Worm (Caenorhabditis elegans) whole organism, L1 larva: Measurements from ENCODE around the gene T24C4.5.

Source experiments
- C16A3.4 ChIP-seq: fragments of 150-350 bp; optimal IDR thresholded peaks from 2 replicates; lab custom pipeline; 2014; ENCODE audit warnings: missing biosample characterization, missing genetic modification characterization
- F16B12.6 ChIP-seq: fragments of 150-350 bp; optimal IDR thresholded peaks from 2 replicates; lab custom pipeline; 2014; ENCODE audit warnings: missing biosample characterization, missing genetic modification characterization
- aha-1 ChIP-seq: fragments of 150-350 bp; optimal IDR thresholded peaks from 2 replicates; lab custom pipeline; 2014; ENCODE audit warnings: missing biosample characterization, missing genetic modification characterization
- ama-1 ChIP-seq: fragments of 150-350 bp; optimal IDR thresholded peaks from 2 replicates; lab custom pipeline; 2014
- ceh-63 ChIP-seq: fragments of 200-800 bp; sonication (Bioruptor generic); optimal IDR thresholded peaks from 2 replicates; lab custom pipeline; 2018; ENCODE audit warnings: mild to moderate bottlenecking, missing genetic modification characterization, missing compliant biosample characterization
- ceh-82 ChIP-seq, 3 experiments: fragments of 150-350 bp in 1 of 3; sonication (generic microtip) in 2 of 3; optimal IDR thresholded peaks; 2 replicates each; lab custom pipeline; 2014 to 2017; ENCODE audit warnings: missing biosample characterization in 3 of 3, missing genetic modification characterization in 3 of 3
- ceh-90 ChIP-seq: sonication (generic microtip); optimal IDR thresholded peaks from 2 replicates; lab custom pipeline; 2016; ENCODE audit warnings: missing genetic modification characterization, missing compliant biosample characterization
- dpl-1 ChIP-seq, 3 experiments: fragments of 150-350 bp in 2 of 3; sonication (generic microtip) in 1 of 3; optimal IDR thresholded peaks; 2 replicates each; lab custom pipeline; 2014 to 2017; ENCODE audit warnings: missing biosample characterization in 3 of 3, missing genetic modification characterization in 3 of 3, missing genetic modification reagents in 3 of 3
- efl-1 ChIP-seq, 4 experiments: fragments of 150-350 bp; optimal IDR thresholded peaks in 3 of 4; peaks in 1 of 4; 1 replicate in 1 of 4; 2 replicates in 3 of 4; lab custom pipeline; 2014; ENCODE audit warnings: missing biosample characterization in 2 of 4, missing genetic modification characterization in 2 of 4, missing genetic modification reagents in 2 of 4
- egl-13 ChIP-seq: sonication (generic microtip); optimal IDR thresholded peaks from 2 replicates; lab custom pipeline; 2016; ENCODE audit warnings: missing genotype, missing genetic modification reagents, missing genetic modification characterization, missing compliant biosample characterization
- egl-27 ChIP-seq, 2 experiments: fragments of 150-350 bp in 1 of 2; sonication (generic microtip); optimal IDR thresholded peaks; 3 replicates each; lab custom pipeline; 2017 to 2018; ENCODE audit warnings: missing biosample characterization in 2 of 2, missing genetic modification characterization in 2 of 2, missing genetic modification reagents in 2 of 2
- elt-2 ChIP-seq: sonication (generic microtip); optimal IDR thresholded peaks from 2 replicates; lab custom pipeline; 2016; ENCODE audit warnings: missing genetic modification characterization, mild to moderate bottlenecking, inconsistent platforms, missing compliant biosample characterization, missing genetic modification reagents
- fkh-4 ChIP-seq: sonication (generic microtip); optimal IDR thresholded peaks from 2 replicates; lab custom pipeline; 2016; ENCODE audit warnings: missing compliant biosample characterization, missing genetic modification characterization, borderline replicate concordance
- fos-1 ChIP-seq: fragments of 150-350 bp; optimal IDR thresholded peaks from 2 replicates; lab custom pipeline; 2014; ENCODE audit warnings: missing biosample characterization, missing genetic modification characterization
- hlh-17 ChIP-seq: fragments of 200-800 bp; sonication (Bioruptor generic); optimal IDR thresholded peaks from 2 replicates; lab custom pipeline; 2018; ENCODE audit warnings: missing genetic modification characterization, mild to moderate bottlenecking, missing compliant biosample characterization, moderate library complexity, borderline replicate concordance
- isw-1 ChIP-seq: fragments of 200-800 bp; sonication (Bioruptor generic); IDR thresholded peaks from 2 replicates; pipeline ENCODE4 v1.3.6; 2022; ENCODE audit warnings: missing genetic modification characterization, missing compliant biosample characterization
- jun-1 ChIP-seq: fragments of 150-350 bp; optimal IDR thresholded peaks from 2 replicates; lab custom pipeline; 2014; ENCODE audit warnings: missing biosample characterization, missing genetic modification reagents, missing genetic modification characterization
- lin-13 ChIP-seq: fragments of 150-350 bp; optimal IDR thresholded peaks from 2 replicates; lab custom pipeline; 2014; ENCODE audit warnings: missing biosample characterization, missing genetic modification reagents, missing genetic modification characterization
- lin-14 ChIP-seq: fragments of 200-800 bp; sonication (Bioruptor generic); optimal IDR thresholded peaks from 2 replicates; lab custom pipeline; 2018; ENCODE audit warnings: mild to moderate bottlenecking, missing genetic modification characterization, moderate library complexity, missing compliant biosample characterization
- lin-15B ChIP-seq: fragments of 150-350 bp; sonication (generic microtip); optimal IDR thresholded peaks from 3 replicates; lab custom pipeline; 2014; ENCODE audit warnings: missing biosample characterization, missing genetic modification characterization
- lsy-2 ChIP-seq, 2 experiments: fragments of 150-350 bp; optimal IDR thresholded peaks; 2 replicates each; lab custom pipeline; 2014; ENCODE audit warnings: missing biosample characterization in 2 of 2, missing genetic modification characterization in 2 of 2
- mab-9 ChIP-seq: fragments of 200-800 bp; sonication (Bioruptor generic); IDR thresholded peaks from 2 replicates; pipeline ENCODE4 v1.3.6; 2022; ENCODE audit warnings: missing genetic modification reagents, missing genetic modification characterization, missing compliant biosample characterization
- mdl-1 ChIP-seq, 2 experiments: fragments of 150-350 bp; optimal IDR thresholded peaks; 2 replicates each; lab custom pipeline; 2014 to 2017; ENCODE audit warnings: missing biosample characterization in 2 of 2, missing genetic modification characterization in 2 of 2, inconsistent platforms in 1 of 2
- mep-1 ChIP-seq: fragments of 150-350 bp; optimal IDR thresholded peaks from 2 replicates; lab custom pipeline; 2014; ENCODE audit warnings: missing biosample characterization, missing genetic modification characterization
- nhr-19 ChIP-seq: fragments of 200-800 bp; sonication (Bioruptor generic); conservative IDR thresholded peaks from 2 replicates; pipeline ENCODE4 v1.3.6; 2022; ENCODE audit warnings: missing genetic modification characterization, missing compliant biosample characterization
- nhr-20 ChIP-seq: sonication (generic microtip); optimal IDR thresholded peaks from 2 replicates; lab custom pipeline; 2016; ENCODE audit warnings: mild to moderate bottlenecking, missing genetic modification characterization, missing compliant biosample characterization
- nhr-28 ChIP-seq: fragments of 150-350 bp; optimal IDR thresholded peaks from 2 replicates; lab custom pipeline; 2014; ENCODE audit warnings: missing biosample characterization, missing genetic modification characterization
- nhr-47 ChIP-seq: sonication (generic microtip); optimal IDR thresholded peaks from 2 replicates; lab custom pipeline; 2016; ENCODE audit warnings: mild to moderate bottlenecking, missing genetic modification characterization, moderate library complexity, missing compliant biosample characterization
- nhr-71 ChIP-seq: sonication (generic microtip); optimal IDR thresholded peaks from 2 replicates; lab custom pipeline; 2016; ENCODE audit warnings: mild to moderate bottlenecking, missing genetic modification characterization, moderate library complexity, missing compliant biosample characterization
- nhr-77 ChIP-seq: fragments of 150-350 bp; optimal IDR thresholded peaks from 2 replicates; lab custom pipeline; 2014; ENCODE audit warnings: missing biosample characterization, missing genetic modification characterization
- nhr-85 ChIP-seq: sonication (generic microtip); peaks from one replicate; lab custom pipeline; 2016; ENCODE audit warnings: missing genetic modification characterization, inconsistent platforms, missing compliant biosample characterization
- pag-3 ChIP-seq: sonication (generic microtip); optimal IDR thresholded peaks from 2 replicates; lab custom pipeline; 2017; ENCODE audit warnings: missing genetic modification characterization, mild to moderate bottlenecking, missing compliant biosample characterization, antibody characterized with exemption, borderline replicate concordance; ENCODE audit not compliant: insufficient read depth
- pax-3 ChIP-seq: fragments of 200-800 bp; sonication (Bioruptor generic); optimal IDR thresholded peaks from 2 replicates; lab custom pipeline; 2018; ENCODE audit warnings: mild to moderate bottlenecking, missing genetic modification characterization, moderate library complexity, missing compliant biosample characterization
- rnt-1 ChIP-seq: sonication (generic microtip); optimal IDR thresholded peaks from 2 replicates; lab custom pipeline; 2016; ENCODE audit warnings: mild to moderate bottlenecking, missing genetic modification characterization, moderate library complexity, missing compliant biosample characterization
- sox-4 ChIP-seq: sonication (generic microtip); optimal IDR thresholded peaks from 2 replicates; lab custom pipeline; 2016; ENCODE audit warnings: missing genetic modification characterization, missing compliant biosample characterization
- sptf-1 ChIP-seq: fragments of 150-350 bp; optimal IDR thresholded peaks from 2 replicates; lab custom pipeline; 2014; ENCODE audit warnings: missing biosample characterization, missing genetic modification characterization
- swsn-7 ChIP-seq: sonication (generic microtip); optimal IDR thresholded peaks from 2 replicates; lab custom pipeline; 2016; ENCODE audit warnings: missing genetic modification characterization, missing compliant biosample characterization
- tbx-2 ChIP-seq: sonication (generic microtip); optimal IDR thresholded peaks from 2 replicates; lab custom pipeline; 2016; ENCODE audit warnings: missing genetic modification characterization, missing compliant biosample characterization
- tlp-1 ChIP-seq: fragments of 150-350 bp; optimal IDR thresholded peaks from 2 replicates; lab custom pipeline; 2014; ENCODE audit warnings: missing biosample characterization, missing genetic modification characterization
- unc-30 ChIP-seq: sonication (generic microtip); optimal IDR thresholded peaks from 2 replicates; lab custom pipeline; 2017; ENCODE audit warnings: missing biosample characterization, missing genetic modification characterization
- unc-62 ChIP-seq: fragments of 150-350 bp; optimal IDR thresholded peaks from 2 replicates; lab custom pipeline; 2014; ENCODE audit warnings: missing biosample characterization, missing genetic modification reagents, missing genetic modification characterization
- zip-4 ChIP-seq: fragments of 200-800 bp; sonication (Bioruptor generic); optimal IDR thresholded peaks from 2 replicates; lab custom pipeline; 2018; ENCODE audit warnings: mild to moderate bottlenecking, missing genetic modification characterization, moderate library complexity, missing compliant biosample characterization
- ztf-11 ChIP-seq, 2 experiments: sonication (generic microtip); optimal IDR thresholded peaks; 2 replicates each; lab custom pipeline; 2016 to 2017; ENCODE audit warnings: missing genetic modification characterization in 2 of 2, missing biosample characterization in 1 of 2, missing compliant biosample characterization in 1 of 2
- ztf-4 ChIP-seq: fragments of 150-350 bp; optimal IDR thresholded peaks from 2 replicates; lab custom pipeline; 2014; ENCODE audit warnings: missing biosample characterization, missing genetic modification characterization

Gene T24C4.5

DNA sequence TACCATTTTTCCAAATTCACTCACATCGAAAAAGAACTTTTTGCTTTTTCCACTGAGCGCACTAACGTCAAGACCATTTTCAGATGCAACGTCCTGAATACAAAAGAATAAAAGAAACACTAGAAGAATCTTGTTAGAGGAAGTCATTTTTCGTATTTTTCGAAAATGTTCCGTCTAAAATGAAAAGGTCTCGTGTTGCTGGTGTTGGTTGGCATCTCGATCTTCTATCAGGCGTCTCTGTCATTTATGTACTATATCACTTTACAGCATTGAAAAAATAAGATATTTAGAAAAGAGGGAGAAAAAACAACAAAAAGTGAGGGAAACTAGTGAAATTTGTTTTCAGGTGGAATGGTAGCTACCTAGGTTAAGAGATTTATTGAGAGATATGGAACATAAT is 38.4 kb downstream of the T24C4.5 start, which contains the start of gene K02F3.9:
K02F3.9 (minus strand) TSS at position 190 of the 400 bp plus-strand sequence.
- TF ChIP-seq efl-1 (optimal IDR thresholded peaks at IDR 0.05; lab: Kevin White, UChicago) (no peak), efl-1 (GFP tag; optimal IDR thresholded peaks at IDR 0.05 in 1 of 2; lab: Kevin White, UChicago) (no peak), nhr-47 (tag; lab: Kevin White, UChicago) (no peak), tbx-2 (no peak), lin-13 (GFP tag; lab: Kevin White, UChicago) (no peak), ceh-82 (tag; optimal IDR thresholded peaks at IDR 0.05; lab: Kevin White, UChicago) (no peak), pag-3 (peak; percentile 93), nhr-85 (tag; lab: Kevin White, UChicago) (peak; percentile 1), swsn-7 (tag; lab: Kevin White, UChicago) (no peak), nhr-19 (GFP tag; lab: Robert Waterston, UW) (no peak), ztf-11 (tag; optimal IDR thresholded peaks at IDR 0.05; lab: Kevin White, UChicago) (no peak), lin-15B (no peak), ama-1 (lab: Kevin White, UChicago) (no peak), rnt-1 (tag; lab: Kevin White, UChicago) (peak; percentile 23), F16B12.6 (no peak), egl-27 (tag; optimal IDR thresholded peaks at IDR 0.05; lab: Kevin White, UChicago) (no peak), sptf-1 (tag; lab: Kevin White, UChicago) (no peak), tlp-1 (no peak), mep-1 (tag; lab: Kevin White, UChicago) (peak; percentile 3), pax-3 (tag; lab: Kevin White, UChicago) (no peak), fos-1 (tag; lab: Kevin White, UChicago) (no peak), fkh-4 (tag; lab: Kevin White, UChicago) (no peak), unc-30 (tag; lab: Kevin White, UChicago) (no peak), ceh-90 (tag; lab: Kevin White, UChicago) (no peak), lin-14 (GFP tag; lab: Kevin White, UChicago) (peak; percentile 35), zip-4 (GFP tag; lab: Kevin White, UChicago) (no peak), unc-62 (no peak), ztf-4 (tag; lab: Kevin White, UChicago) (no peak), nhr-77 (tag; lab: Kevin White, UChicago) (no peak), nhr-71 (tag; lab: Kevin White, UChicago) (peak; percentile 18), hlh-17 (GFP tag; lab: Kevin White, UChicago) (no peak), lsy-2 (tag; optimal IDR thresholded peaks at IDR 0.05; lab: Kevin White, UChicago) (no peak), elt-2 (tag; lab: Kevin White, UChicago) (no peak), aha-1 (no peak), nhr-28 (tag; lab: Kevin White, UChicago) (no peak), dpl-1 (GFP tag; optimal IDR thresholded peaks at IDR 0.05; lab: Kevin White, UChicago) (no peak), mdl-1 (tag; optimal IDR thresholded peaks at IDR 0.05; lab: Kevin White, UChicago) (no peak), egl-13 (no peak), ceh-63 (no peak), nhr-20 (tag; lab: Kevin White, UChicago) (no peak)

ce11 chrIII:839491-839890 is 40.0 kb downstream of the T24C4.5 start, which contains the start of gene dos-3:
TSS of gene dos-3 (minus strand) at chrIII:839591.
- TF ChIP-seq hlh-17 (GFP tag; lab: Kevin White, UChicago): no peak
- no peak for TF ChIP-seq aha-1
- no peak for TF ChIP-seq ztf-4 (tag; lab: Kevin White, UChicago)
- TF ChIP-seq C16A3.4 (tag; lab: Kevin White, UChicago): no peak
- TF ChIP-seq lsy-2 (tag; optimal IDR thresholded peaks at IDR 0.05; lab: Kevin White, UChicago): no peak
- TF ChIP-seq jun-1 (tag; lab: Kevin White, UChicago): no peak
- TF ChIP-seq nhr-77 (tag; lab: Kevin White, UChicago): no peak
- no peak for TF ChIP-seq mab-9 (GFP tag; lab: Robert Waterston, UW)
- no peak for TF ChIP-seq nhr-19 (GFP tag; lab: Robert Waterston, UW)
- no peak for TF ChIP-seq sox-4 (tag; lab: Kevin White, UChicago)
- no peak for TF ChIP-seq isw-1 (GFP tag; lab: Robert Waterston, UW)
